Fruit fly (Drosophila melanogaster) whole organism, pupa: Measurements from ENCODE around the gene CG11970.
A peak's percentile ranks its signal among the peaks of the same experiment; 100 is the strongest.

Experiments
- CG10348 ChIP-seq: fragments of 200-800 bp; sonication (Bioruptor generic); IDR thresholded peaks from 2 replicates; pipeline ENCODE4 v1.3.6; 2022; ENCODE audit warnings: missing biosample characterization, missing genetic modification characterization
- CG12605 ChIP-seq: fragments of 200-800 bp; sonication (Bioruptor generic); IDR thresholded peaks from 2 replicates; pipeline ENCODE4 v1.3.6; 2022; ENCODE audit warnings: missing biosample characterization, missing genetic modification characterization
- CG13204 ChIP-seq: fragments of 200-800 bp; sonication (Bioruptor generic); optimal IDR thresholded peaks from 2 replicates; lab custom pipeline; 2018; ENCODE audit warnings: missing biosample characterization, mild to moderate bottlenecking, missing genetic modification characterization, moderate library complexity
- CG14655 ChIP-seq: fragments of 200-800 bp; sonication (Bioruptor generic); optimal IDR thresholded peaks from 3 replicates; lab custom pipeline; 2017; ENCODE audit warnings: mild to moderate bottlenecking, missing biosample characterization, missing genetic modification reagents, missing genetic modification characterization
- CG15710 ChIP-seq: fragments of 200-800 bp; sonication (Bioruptor generic); optimal IDR thresholded peaks from 2 replicates; lab custom pipeline; 2018; ENCODE audit warnings: missing biosample characterization, mild to moderate bottlenecking, missing genetic modification characterization, moderate library complexity
- CG17806 ChIP-seq: fragments of 200-800 bp; sonication (Bioruptor generic); optimal IDR thresholded peaks from 2 replicates; lab custom pipeline; 2018; ENCODE audit warnings: missing biosample characterization, mild to moderate bottlenecking, missing genetic modification characterization, moderate library complexity
- CG32121 ChIP-seq: fragments of 200-800 bp; sonication (Bioruptor generic); IDR thresholded peaks from 2 replicates; pipeline ENCODE4 v1.3.6; 2022; ENCODE audit warnings: missing biosample characterization, missing genetic modification characterization
- CG34367 ChIP-seq: fragments of 200-800 bp; sonication (Bioruptor generic); optimal IDR thresholded peaks from 2 replicates; lab custom pipeline; 2018; ENCODE audit warnings: missing biosample characterization, mild to moderate bottlenecking, missing genetic modification characterization
- CG4496 ChIP-seq: fragments of 200-800 bp; sonication (Bioruptor generic); IDR thresholded peaks from 3 replicates; pipeline ENCODE4 v1.3.6; 2022; ENCODE audit warnings: missing biosample characterization, missing genetic modification characterization
- CG8159 ChIP-seq: fragments of 200-800 bp; sonication (Bioruptor generic); optimal IDR thresholded peaks from 3 replicates; lab custom pipeline; 2018; ENCODE audit warnings: missing biosample characterization, mild to moderate bottlenecking, missing genetic modification characterization, moderate library complexity
- CG8301 ChIP-seq: fragments of 200-800 bp; sonication (Bioruptor generic); optimal IDR thresholded peaks from 2 replicates; lab custom pipeline; 2018; ENCODE audit warnings: missing biosample characterization, mild to moderate bottlenecking, missing genetic modification characterization
- CG9948 ChIP-seq: fragments of 200-800 bp; sonication (Bioruptor generic); optimal IDR thresholded peaks from 2 replicates; lab custom pipeline; 2018; ENCODE audit warnings: missing biosample characterization, mild to moderate bottlenecking, missing genetic modification characterization, moderate library complexity
- D1 ChIP-seq: fragments of 200-800 bp; sonication (Bioruptor generic); optimal IDR thresholded peaks from 2 replicates; lab custom pipeline; 2018; ENCODE audit warnings: missing biosample characterization, mild to moderate bottlenecking, missing genetic modification characterization, moderate library complexity
- EcR ChIP-seq: fragments of 200-800 bp; sonication (Bioruptor generic); optimal IDR thresholded peaks from 3 replicates; lab custom pipeline; 2019; ENCODE audit warnings: missing biosample characterization, missing genetic modification characterization, mild to moderate bottlenecking, moderate library complexity, missing genetic modification reagents
- Ets98B ChIP-seq: fragments of 200-800 bp; sonication (Bioruptor generic); IDR thresholded peaks from 2 replicates; pipeline ENCODE4 v1.3.6; 2022; ENCODE audit warnings: missing biosample characterization, missing genetic modification characterization
- Pif1A ChIP-seq: fragments of 200-800 bp; sonication (Bioruptor generic); optimal IDR thresholded peaks from 3 replicates; lab custom pipeline; 2016; ENCODE audit warnings: missing biosample characterization, missing genetic modification characterization
- Pif1B ChIP-seq: fragments of 200-800 bp; sonication (Bioruptor generic); optimal IDR thresholded peaks from 3 replicates; lab custom pipeline; 2016; ENCODE audit warnings: missing biosample characterization, missing genetic modification characterization
- Snoo ChIP-seq: fragments of 200-800 bp; sonication (Bioruptor generic); optimal IDR thresholded peaks from 3 replicates; lab custom pipeline; 2017; ENCODE audit warnings: missing biosample characterization, mild to moderate bottlenecking, missing genetic modification characterization, inconsistent platforms
- fd96Ca ChIP-seq: fragments of 200-800 bp; sonication (Bioruptor generic); IDR thresholded peaks from 3 replicates; pipeline ENCODE4 v1.3.6; 2022; ENCODE audit warnings: missing biosample characterization, missing genetic modification characterization
- gl ChIP-seq: fragments of 200-800 bp; sonication (Bioruptor generic); optimal IDR thresholded peaks from 2 replicates; lab custom pipeline; 2018; ENCODE audit warnings: missing biosample characterization, mild to moderate bottlenecking, missing genetic modification characterization
- rn ChIP-seq: fragments of 200-800 bp; sonication (Bioruptor generic); IDR thresholded peaks from 2 replicates; pipeline ENCODE4 v1.3.6; 2022; ENCODE audit warnings: missing biosample characterization, missing genetic modification characterization

CG11970 gene

DNA sequence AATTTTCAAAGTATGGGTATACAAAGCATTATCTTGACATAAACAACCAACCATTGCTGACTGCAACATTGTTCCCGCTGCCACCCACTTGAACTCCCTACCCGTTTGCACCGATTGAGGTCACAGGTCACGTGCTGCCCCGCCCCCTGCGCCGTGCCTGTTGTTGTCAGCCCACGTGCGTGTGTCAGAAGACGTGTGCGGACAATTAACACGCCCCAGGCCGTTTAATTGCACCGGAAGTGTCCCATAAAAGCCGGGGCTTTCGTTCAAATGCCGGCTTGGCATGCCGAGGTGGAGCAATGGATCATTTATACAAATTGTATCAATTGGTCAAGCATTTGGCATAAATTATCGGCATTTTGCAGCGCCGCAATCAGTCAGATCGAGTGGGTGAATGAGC is 42.6 kb downstream of the CG11970 start:
- TF ChIP-seq CG4496 (GFP tag; lab: Robert Waterston, UW) (no peak), EcR (no peak), CG14655 (GFP tag; lab: Kevin White, UChicago) (no peak)
- TF ChIP-seq, all 21 proteins: peak for 0

DNA sequence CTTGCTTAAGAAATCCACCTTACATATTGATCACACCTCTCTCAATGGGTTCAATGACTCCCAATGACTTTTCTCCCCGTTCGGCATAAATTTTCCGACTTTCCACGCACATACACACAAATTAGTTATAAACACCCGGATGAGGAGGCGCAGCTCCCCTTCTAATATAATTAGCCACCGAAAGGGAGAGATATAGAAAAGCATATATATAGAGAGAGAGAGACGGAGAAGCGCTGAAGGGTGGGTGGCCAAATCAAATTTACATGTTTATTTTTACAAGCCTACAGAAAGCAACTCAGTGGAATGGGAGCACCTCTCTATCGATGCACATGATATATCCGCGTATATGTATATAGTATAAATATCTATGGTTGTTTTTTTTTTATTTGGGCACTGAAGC is 44.2 kb downstream of the CG11970 start:
- no peak for TF ChIP-seq gl
- no peak for TF ChIP-seq CG9948
- TF ChIP-seq CG12605 = no peak
- no peak for TF ChIP-seq Snoo (tag; lab: Kevin White, UChicago)
- no peak for TF ChIP-seq CG14655 (GFP tag; lab: Kevin White, UChicago)
- no peak for TF ChIP-seq CG32121 (GFP tag; lab: Robert Waterston, UW)

DNA sequence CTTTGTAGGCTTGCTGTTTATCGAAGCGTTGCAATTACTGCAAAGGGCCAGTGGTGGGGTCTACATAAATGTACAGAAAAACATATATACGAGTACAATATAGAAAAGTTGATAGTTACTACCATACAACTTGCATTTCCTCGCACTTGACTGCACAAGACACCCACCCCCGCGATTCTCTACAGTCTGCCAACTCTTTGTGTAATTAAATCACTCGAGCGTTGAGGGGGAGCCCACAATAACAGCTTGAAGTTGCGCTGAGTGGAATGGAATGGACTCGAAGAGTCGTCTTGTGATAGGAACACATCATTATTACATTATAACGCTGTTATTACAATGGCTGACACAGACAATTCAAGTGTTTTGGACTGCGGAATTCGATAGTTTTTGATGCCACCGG is 44.9 kb downstream of the CG11970 start:
- peak; percentile 29 for TF ChIP-seq EcR
- TF ChIP-seq fd96Ca = no peak
- TF ChIP-seq, all 21 proteins: peak for 1

DNA sequence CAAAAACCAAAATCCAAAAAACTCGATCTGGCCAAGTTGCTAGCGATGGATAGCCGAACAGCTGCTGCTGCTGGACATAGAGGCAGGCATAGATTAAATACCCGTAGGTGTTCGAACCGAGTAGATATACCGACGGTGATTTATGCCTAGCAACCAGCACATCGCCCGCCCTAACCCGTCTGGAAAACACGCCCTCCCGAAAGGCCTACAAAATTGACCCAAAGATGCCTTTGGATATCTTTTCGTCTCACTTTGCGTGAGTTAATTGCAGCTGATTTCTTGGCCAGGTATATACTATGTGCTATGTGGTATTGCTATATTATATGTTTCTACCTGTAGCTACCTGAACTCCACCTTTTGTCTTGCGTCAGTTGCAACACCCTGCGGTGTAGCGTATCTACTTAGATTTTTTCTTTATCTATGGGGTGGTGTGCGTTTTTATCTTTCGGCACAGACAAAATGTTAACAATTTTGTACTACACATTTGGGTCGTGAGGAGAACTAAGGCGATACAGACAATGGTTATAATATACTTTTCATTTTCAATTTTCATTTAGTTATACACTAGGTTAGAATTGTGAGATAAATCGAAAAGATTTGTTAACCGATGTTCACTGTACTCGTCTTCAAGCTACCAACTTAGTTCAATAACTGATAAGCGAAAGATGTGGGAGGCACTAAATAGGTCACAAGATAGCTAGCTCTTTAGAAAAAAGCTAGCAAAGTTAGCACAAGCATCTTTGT is 45.7 kb downstream of the CG11970 start:
- TF ChIP-seq CG13204 (GFP tag; lab: Kevin White, UChicago) (no peak), EcR (no peak), fd96Ca (no peak), CG4496 (GFP tag; lab: Robert Waterston, UW) (no peak), rn (GFP tag; lab: Robert Waterston, UW) (no peak), Ets98B (GFP tag; lab: Robert Waterston, UW) (no peak), CG8159 (tag; lab: Kevin White, UChicago) (no peak), gl (no peak), CG34367 (no peak), D1 (tag; lab: Kevin White, UChicago) (no peak), CG32121 (GFP tag; lab: Robert Waterston, UW) (no peak), Pif1B (GFP tag; lab: Kevin White, UChicago) (no peak), Snoo (tag; lab: Kevin White, UChicago) (no peak), CG14655 (GFP tag; lab: Kevin White, UChicago) (no peak), CG17806 (tag; lab: Kevin White, UChicago) (no peak), Pif1A (GFP tag; lab: Kevin White, UChicago) (no peak), CG9948 (no peak), CG8301 (no peak)

DNA sequence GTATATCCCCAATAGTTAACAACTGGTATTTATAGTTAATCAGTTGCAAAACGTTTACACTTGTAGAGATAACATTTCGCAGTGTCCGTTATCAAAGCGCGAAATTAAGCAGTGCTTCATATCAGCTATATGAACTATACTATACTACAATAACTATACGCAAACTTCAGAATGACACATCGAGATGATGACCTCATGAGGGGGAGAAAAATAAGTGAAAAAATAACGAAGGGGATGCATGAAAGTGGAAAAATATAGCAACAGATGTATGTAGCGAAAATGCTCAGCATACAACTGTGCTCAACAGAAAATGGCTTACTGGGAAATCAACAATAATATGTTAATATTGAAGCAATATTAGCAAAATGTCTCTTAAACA is 46.2 kb downstream of the CG11970 start:
- TF ChIP-seq EcR = peak; percentile 11
- TF ChIP-seq fd96Ca = no peak

DNA sequence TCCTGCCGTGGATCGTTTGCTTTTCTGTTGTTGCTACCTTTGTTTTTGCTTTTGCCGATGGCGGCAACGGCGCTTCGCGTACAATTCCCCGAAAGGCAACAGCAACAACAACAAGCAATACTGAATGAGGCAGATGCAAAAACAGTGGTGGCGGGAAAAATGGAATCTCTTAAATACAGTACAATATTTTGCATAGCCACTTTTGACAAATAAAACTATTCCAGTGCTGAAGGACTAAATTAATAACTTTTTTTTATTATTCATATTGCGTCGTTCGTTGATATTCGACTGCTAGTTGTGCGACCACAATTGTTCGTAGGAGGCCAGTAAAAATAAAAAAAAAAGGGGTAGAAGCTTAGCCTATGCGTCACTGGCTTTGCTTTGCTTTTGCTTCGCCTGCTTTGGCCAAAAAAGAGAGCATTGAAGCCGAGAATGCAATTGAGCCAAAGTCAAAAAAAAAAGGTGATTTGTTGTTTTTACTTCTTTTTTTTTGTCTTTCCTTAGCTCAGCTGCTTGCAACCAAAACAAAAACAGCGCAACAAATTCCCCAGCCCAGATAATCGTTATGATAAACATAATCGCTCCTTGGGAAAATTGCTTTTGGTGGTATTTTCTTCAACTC is 47.4 kb downstream of the CG11970 start:
- TF ChIP-seq D1 (tag; lab: Kevin White, UChicago) (peak; percentile 99), fd96Ca (peak; percentile 99), CG32121 (GFP tag; lab: Robert Waterston, UW) (peak; percentile 99), CG9948 (peak; percentile 98), rn (GFP tag; lab: Robert Waterston, UW) (peak; percentile 98), Pif1B (GFP tag; lab: Kevin White, UChicago) (peak; percentile 99), CG10348 (peak; percentile 95), CG14655 (GFP tag; lab: Kevin White, UChicago) (peak; percentile 99), CG17806 (tag; lab: Kevin White, UChicago) (peak; percentile 99), CG12605 (peak; percentile 99), CG34367 (peak; percentile 99), EcR (peak; percentile 81), CG13204 (GFP tag; lab: Kevin White, UChicago) (peak; percentile 97), Snoo (tag; lab: Kevin White, UChicago) (peak; percentile 97), CG4496 (GFP tag; lab: Robert Waterston, UW) (peak; percentile 99), Pif1A (GFP tag; lab: Kevin White, UChicago) (peak; percentile 99), CG8301 (peak; percentile 99), CG15710 (tag; lab: Kevin White, UChicago) (peak; percentile 99), Ets98B (GFP tag; lab: Robert Waterston, UW) (peak; percentile 99), CG8159 (tag; lab: Kevin White, UChicago) (peak; percentile 98), gl (peak; percentile 98)
